Fruit fly (Drosophila melanogaster): ENCODE results near the gene nuf.
A peak's percentile ranks its signal among the peaks of the same experiment; 100 is the strongest.

The nuf gene

dm6 chr3L:14239325-14239724 lies 48.7 kb downstream of the nuf start (continued):
- TF ChIP-seq Hr38 (GFP tag; optimal IDR thresholded peaks at IDR 0.05) = no peak
- peak; percentile 15 for TF ChIP-seq dac (GFP tag; optimal IDR thresholded peaks at IDR 0.05)
- TF ChIP-seq achi (GFP tag; optimal IDR thresholded peaks at IDR 0.05) = peak; percentile 66
- TF ChIP-seq Eip78C (GFP tag) = peak; percentile 86
- TF ChIP-seq Eip75B (GFP tag; optimal IDR thresholded peaks at IDR 0.05) = peak; percentile 39
- peak; percentile 25 for TF ChIP-seq CG7368 (GFP tag; optimal IDR thresholded peaks at IDR 0.05)
- TF ChIP-seq Blimp-1 (GFP tag; optimal IDR thresholded peaks at IDR 0.05) = no peak
- TF ChIP-seq Sox102F (GFP tag; optimal IDR thresholded peaks at IDR 0.05) = peak; percentile 70
- peak; percentile 35 for TF ChIP-seq vri (GFP tag; optimal IDR thresholded peaks at IDR 0.05)
- TF ChIP-seq cyc (GFP tag; optimal IDR thresholded peaks at IDR 0.05) = peak; percentile 54
- TF ChIP-seq net (GFP tag; optimal IDR thresholded peaks at IDR 0.05) = peak; percentile 50
- TF ChIP-seq CG11762 (GFP tag; optimal IDR thresholded peaks at IDR 0.05; ENCODE audit: insufficient read depth) = no peak
- no peak for TF ChIP-seq CG3032 (tag; optimal IDR thresholded peaks at IDR 0.05)
- peak; percentile 78 for TF ChIP-seq CG6276 (GFP tag; optimal IDR thresholded peaks at IDR 0.05)
- TF ChIP-seq pdm3 (GFP tag; optimal IDR thresholded peaks at IDR 0.05) = peak; percentile 42
- no peak for TF ChIP-seq CG1621 (tag; optimal IDR thresholded peaks at IDR 0.05)
- TF ChIP-seq fd59A (GFP tag; optimal IDR thresholded peaks at IDR 0.05) = peak; percentile 18
- peak; percentile 7 for TF ChIP-seq dsx (GFP tag; optimal IDR thresholded peaks at IDR 0.05; ENCODE audit: poor library complexity, severe bottlenecking)
- no peak for TF ChIP-seq fkh (GFP tag; optimal IDR thresholded peaks at IDR 0.05)
- peak in 1 of 2 experiments; percentile 63 for TF ChIP-seq ss (GFP tag; optimal IDR thresholded peaks at IDR 0.05)
- TF ChIP-seq lz (GFP tag; optimal IDR thresholded peaks at IDR 0.05) = peak; percentile 60
- peak; percentile 82 for TF ChIP-seq CG6163 (GFP tag; IDR thresholded peaks at IDR 0.05)
- peak; percentile 74 for TF ChIP-seq Met (GFP tag; optimal IDR thresholded peaks at IDR 0.05)
- TF ChIP-seq fd85E (GFP tag; optimal IDR thresholded peaks at IDR 0.05) = no peak
- peak; percentile 55 for TF ChIP-seq Sox14 (GFP tag; optimal IDR thresholded peaks at IDR 0.05)
- peak in 1 of 2 experiments; percentile 58 for TF ChIP-seq salr (GFP tag; optimal IDR thresholded peaks at IDR 0.05)
- peak; percentile 53 for TF ChIP-seq spab (GFP tag; optimal IDR thresholded peaks at IDR 0.05)
- peak; percentile 42 for TF ChIP-seq CG34406 (GFP tag; optimal IDR thresholded peaks at IDR 0.05)
- TF ChIP-seq CG3919 (GFP tag; optimal IDR thresholded peaks at IDR 0.05) = peak; percentile 66

dm6 chr3L:14241065-14241464 lies 50.4 kb downstream of the nuf start:
- no peak for TF ChIP-seq Sox15 (GFP tag; optimal IDR thresholded peaks at IDR 0.05)
- peak; percentile 36 for TF ChIP-seq CG9139 (GFP tag; optimal IDR thresholded peaks at IDR 0.05)
- peak; percentile 51 for TF ChIP-seq topi (GFP tag; optimal IDR thresholded peaks at IDR 0.05)
- peak; percentile 25 for TF ChIP-seq spab (GFP tag; optimal IDR thresholded peaks at IDR 0.05)
- TF ChIP-seq CG8119 (GFP tag; IDR thresholded peaks at IDR 0.05) = peak; percentile 66; the same call in 2 of the 3 replicates
- no peak for TF ChIP-seq CG4318 (GFP tag; optimal IDR thresholded peaks at IDR 0.05)
- TF ChIP-seq Lpt (GFP tag; optimal IDR thresholded peaks at IDR 0.05) = peak; percentile 10
- peak; percentile 49 for TF ChIP-seq svp (GFP tag)
- TF ChIP-seq OdsH (GFP tag; optimal IDR thresholded peaks at IDR 0.05) = peak; percentile 45
- no peak for TF ChIP-seq CG7368 (GFP tag; optimal IDR thresholded peaks at IDR 0.05)
- TF ChIP-seq pdm3 (GFP tag; optimal IDR thresholded peaks at IDR 0.05) = peak; percentile 39
- peak; percentile 56 for TF ChIP-seq Blimp-1 (GFP tag; optimal IDR thresholded peaks at IDR 0.05)
- TF ChIP-seq CG16779 (tag; optimal IDR thresholded peaks at IDR 0.05) = no peak
- TF ChIP-seq CG11294 (GFP tag; IDR thresholded peaks at IDR 0.05) = no peak
- TF ChIP-seq CG31627 (GFP tag; optimal IDR thresholded peaks at IDR 0.05) = peak; percentile 17
- TF ChIP-seq CG11762 (GFP tag; optimal IDR thresholded peaks at IDR 0.05; ENCODE audit: insufficient read depth) = peak; percentile 24
- TF ChIP-seq dsx (GFP tag; optimal IDR thresholded peaks at IDR 0.05; ENCODE audit: poor library complexity, severe bottlenecking) = peak; percentile 26
- peak; percentile 53 for TF ChIP-seq Smox (GFP tag; optimal IDR thresholded peaks at IDR 0.05)
- TF ChIP-seq fd85E (GFP tag; optimal IDR thresholded peaks at IDR 0.05) = no peak
- peak; percentile 31 for TF ChIP-seq cyc (GFP tag; optimal IDR thresholded peaks at IDR 0.05)
- 0 out of 3 replicates have a peak, but pooled peaks have one; percentile 14 for TF ChIP-seq eg (GFP tag; IDR thresholded peaks at IDR 0.05)
- TF ChIP-seq CG3919 (GFP tag; optimal IDR thresholded peaks at IDR 0.05) = peak; percentile 69
- TF ChIP-seq CG34406 (GFP tag; optimal IDR thresholded peaks at IDR 0.05) = peak; percentile 52
- TF ChIP-seq CG10631 (GFP tag; optimal IDR thresholded peaks at IDR 0.05) = peak; percentile 52
- peak; percentile 46 for TF ChIP-seq Met (GFP tag; optimal IDR thresholded peaks at IDR 0.05)
- TF ChIP-seq salr (GFP tag; optimal IDR thresholded peaks at IDR 0.05) = peak in 1 of 2 experiments; percentile 48
- no peak for TF ChIP-seq Ets21C (GFP tag; optimal IDR thresholded peaks at IDR 0.05)
- peak; percentile 56 for TF ChIP-seq CG3032 (tag; optimal IDR thresholded peaks at IDR 0.05)
- peak; percentile 47; the same call in 1 of the 2 replicates for TF ChIP-seq CG15336 (GFP tag; IDR thresholded peaks at IDR 0.05)
- peak; percentile 22 to 28 for TF ChIP-seq ss (GFP tag; optimal IDR thresholded peaks at IDR 0.05)
- TF ChIP-seq CG8632 (GFP tag; optimal IDR thresholded peaks at IDR 0.05) = peak; percentile 39
- TF ChIP-seq Sox14 (GFP tag; optimal IDR thresholded peaks at IDR 0.05) = peak; percentile 25
- peak; percentile 61 for TF ChIP-seq esn (GFP tag; optimal IDR thresholded peaks at IDR 0.05)
- TF ChIP-seq Eip78C (GFP tag) = peak; percentile 90
- TF ChIP-seq fd59A (GFP tag; optimal IDR thresholded peaks at IDR 0.05) = no peak
- TF ChIP-seq Hr4 (GFP tag; optimal IDR thresholded peaks at IDR 0.05) = peak; percentile 29

Measured in whole organism, prepupa.